Worm (Caenorhabditis elegans) whole organism, L3 larva: Measurements from ENCODE around the gene srh-128.

ENCODE experiments used
- aly-2 ChIP-seq: fragments of 150-350 bp; optimal IDR thresholded peaks from 2 replicates; lab custom pipeline; 2014; ENCODE audit warnings: missing biosample characterization, missing genetic modification characterization
- fkh-2 ChIP-seq: fragments of 150-350 bp; optimal IDR thresholded peaks from 2 replicates; lab custom pipeline; 2014; ENCODE audit warnings: missing biosample characterization, missing genetic modification reagents, missing genetic modification characterization
- fos-1 ChIP-seq: fragments of 150-350 bp; optimal IDR thresholded peaks from 2 replicates; lab custom pipeline; 2014; ENCODE audit warnings: missing biosample characterization, missing genetic modification characterization
- nhr-11 ChIP-seq: fragments of 150-350 bp; optimal IDR thresholded peaks from 2 replicates; lab custom pipeline; 2014; ENCODE audit warnings: missing biosample characterization, missing genetic modification characterization
- nhr-28 ChIP-seq: fragments of 150-350 bp; optimal IDR thresholded peaks from 2 replicates; lab custom pipeline; 2014; ENCODE audit warnings: missing biosample characterization, missing genetic modification characterization
- nhr-76 ChIP-seq: fragments of 150-350 bp; sonication (generic microtip); optimal IDR thresholded peaks from 5 replicates; lab custom pipeline; 2014; ENCODE audit warnings: missing biosample characterization, missing genetic modification characterization
- tbx-2 ChIP-seq: sonication (generic microtip); optimal IDR thresholded peaks from 2 replicates; lab custom pipeline; 2016; ENCODE audit warnings: mild to moderate bottlenecking, missing genetic modification characterization, missing compliant biosample characterization
- unc-62 ChIP-seq: fragments of 150-350 bp; sonication (generic microtip); optimal IDR thresholded peaks from 4 replicates; lab custom pipeline; 2014; ENCODE audit warnings: missing biosample characterization, missing genetic modification reagents, missing genetic modification characterization

DNA sequence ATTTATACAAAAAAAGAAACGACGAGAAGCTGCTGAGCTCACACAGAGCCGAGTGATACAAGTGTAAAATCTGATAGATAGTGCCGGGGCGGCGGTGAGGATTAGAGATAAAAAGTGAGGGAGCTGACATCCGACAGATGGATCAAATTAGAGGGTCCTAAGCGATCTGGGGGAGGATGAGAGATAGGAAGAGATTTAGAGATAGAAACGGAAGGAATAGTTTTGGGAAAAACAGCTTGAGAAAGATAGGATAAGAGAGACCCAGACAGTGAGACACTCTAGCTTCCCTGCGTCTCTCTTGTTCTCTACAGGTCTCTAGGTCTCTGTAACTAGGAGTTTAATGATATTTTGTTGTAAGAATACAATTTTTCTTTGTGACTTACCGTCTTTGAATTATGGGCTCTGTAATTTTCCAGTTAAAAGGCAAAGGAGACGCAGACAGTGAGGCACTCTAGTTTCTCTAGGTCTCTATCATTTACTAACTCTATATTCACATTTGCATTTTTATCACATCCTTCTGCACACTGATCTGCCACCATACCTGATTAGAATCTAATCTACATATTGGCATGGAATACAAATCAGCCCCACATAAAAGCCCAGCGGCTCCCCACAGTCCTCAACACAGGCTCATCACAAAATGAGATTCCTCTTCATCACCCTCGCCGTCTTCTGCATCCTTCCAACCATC, 18.0 kb downstream of the srh-128 start, which contains the start of the genes sup-9 and nspf-1:
- TF ChIP-seq unc-62 (GFP tag; lab: Kevin White, UChicago) = no peak
- TF ChIP-seq nhr-28 = no peak
- TF ChIP-seq tbx-2 = no peak
- no peak for TF ChIP-seq aly-2 (tag; lab: Kevin White, UChicago)
- no peak for TF ChIP-seq fkh-2 (tag; lab: Kevin White, UChicago)
- TF ChIP-seq nhr-76 (tag; lab: Kevin White, UChicago) = no peak
- TF ChIP-seq nhr-11 = no peak
- TF ChIP-seq fos-1 (tag; lab: Kevin White, UChicago) = no peak
